Worm (Caenorhabditis elegans): ENCODE results near the gene Y38E10A.33.

Y38E10A.33 gene

DNA sequence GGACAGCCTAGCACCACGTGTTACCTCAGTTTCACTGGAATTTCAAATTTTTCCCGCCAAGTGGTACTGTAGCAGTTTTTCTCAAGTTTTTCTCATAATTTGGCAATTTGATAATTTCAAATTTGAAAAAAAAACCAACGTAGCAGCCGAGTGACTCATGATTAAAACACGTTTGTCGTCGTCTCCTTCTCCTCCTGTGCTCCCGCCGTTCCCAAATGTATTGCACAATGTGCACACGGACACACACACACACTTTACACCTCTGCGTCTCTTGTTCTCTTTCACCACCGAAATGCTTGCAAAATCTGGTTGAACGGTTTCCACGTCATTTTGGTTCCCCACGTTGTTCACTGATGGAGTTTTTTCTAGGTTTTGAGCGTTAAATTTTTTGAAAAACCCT lies 11.9 kb upstream of the Y38E10A.33 start:
- TF ChIP-seq pha-4 (tag; optimal IDR thresholded peaks at IDR 0.05) (peak; percentile 21), hmg-11 (tag; optimal IDR thresholded peaks at IDR 0.05) (no peak), ZK546.5 (tag; optimal IDR thresholded peaks at IDR 0.05) (no peak), nhr-77 (tag; optimal IDR thresholded peaks at IDR 0.05) (no peak), unc-39 (tag; optimal IDR thresholded peaks at IDR 0.05) (no peak), ceh-16 (tag; optimal IDR thresholded peaks at IDR 0.05) (no peak)

DNA sequence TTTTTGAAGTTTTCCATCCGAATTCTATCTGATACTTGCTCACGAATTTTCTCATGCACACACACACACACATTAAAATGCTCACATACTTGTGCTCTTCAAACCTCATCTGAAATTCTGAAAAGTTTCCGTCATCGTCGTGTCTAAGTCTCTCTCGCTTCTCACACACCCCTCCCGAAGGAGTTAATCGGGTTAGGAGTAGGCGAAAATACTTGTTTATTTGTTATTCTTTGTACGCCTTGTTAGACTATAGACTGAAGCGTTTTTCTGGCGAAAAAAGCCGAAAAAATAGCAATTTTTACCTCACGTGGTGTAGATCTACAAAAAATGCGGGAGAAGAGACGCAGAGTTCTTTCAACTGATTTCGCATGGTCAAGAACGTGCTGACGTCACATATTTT lies 11.5 kb upstream of the Y38E10A.33 start:
- TF ChIP-seq aly-2 (tag; optimal IDR thresholded peaks at IDR 0.05) = no peak
- no peak for TF ChIP-seq ztf-4 (tag; optimal IDR thresholded peaks at IDR 0.05)
- TF ChIP-seq fkh-10 (GFP tag; optimal IDR thresholded peaks at IDR 0.05) = no peak
- TF ChIP-seq jun-1 (tag; optimal IDR thresholded peaks at IDR 0.05) = no peak
- no peak for TF ChIP-seq pha-4 (tag; optimal IDR thresholded peaks at IDR 0.05)
- TF ChIP-seq R02D3.7 (tag; optimal IDR thresholded peaks at IDR 0.05) = no peak
- no peak for TF ChIP-seq nhr-23 (tag; optimal IDR thresholded peaks at IDR 0.05)
- TF ChIP-seq nhr-43 (tag; optimal IDR thresholded peaks at IDR 0.05; ENCODE audit: poor library complexity, severe bottlenecking) = no peak
- TF ChIP-seq ceh-9 (tag; optimal IDR thresholded peaks at IDR 0.05) = no peak
- TF ChIP-seq sea-2 (GFP tag; optimal IDR thresholded peaks at IDR 0.05) = no peak

ce11 chrII:12689333-12689732 lies 9.9 kb upstream of the Y38E10A.33 start:
- TF ChIP-seq elt-1 (tag; optimal IDR thresholded peaks at IDR 0.05) = no peak
- TF ChIP-seq aly-2 (tag; optimal IDR thresholded peaks at IDR 0.05) = no peak
- peak; percentile 13 for TF ChIP-seq hmg-11 (tag; optimal IDR thresholded peaks at IDR 0.05)
- no peak for TF ChIP-seq sea-2 (GFP tag; optimal IDR thresholded peaks at IDR 0.05)
- TF ChIP-seq unc-62 (GFP tag; optimal IDR thresholded peaks at IDR 0.05) = no peak
- TF ChIP-seq ceh-16 (tag; optimal IDR thresholded peaks at IDR 0.05) = no peak
- TF ChIP-seq nhr-76 (tag; optimal IDR thresholded peaks at IDR 0.05) = no peak
- TF ChIP-seq elt-3 (tag; optimal IDR thresholded peaks at IDR 0.05) = no peak

- TF ChIP-seq nhr-237 (tag; optimal IDR thresholded peaks at IDR 0.05) = no peak
- TF ChIP-seq elt-2 (tag; optimal IDR thresholded peaks at IDR 0.05) = no peak
- TF ChIP-seq ceh-28 (tag; optimal IDR thresholded peaks at IDR 0.05) = no peak
- no peak for TF ChIP-seq nhr-76 (tag; optimal IDR thresholded peaks at IDR 0.05)
- no peak for TF ChIP-seq aly-2 (tag; optimal IDR thresholded peaks at IDR 0.05)
- no peak for TF ChIP-seq egl-27 (tag; optimal IDR thresholded peaks at IDR 0.05)
- TF ChIP-seq ZK546.5 (tag; optimal IDR thresholded peaks at IDR 0.05) = no peak
- no peak for TF ChIP-seq R02D3.7 (tag; optimal IDR thresholded peaks at IDR 0.05)
- no peak for TF ChIP-seq nhr-67 (tag; optimal IDR thresholded peaks at IDR 0.05)
- no peak for TF ChIP-seq snpc-4 (tag; optimal IDR thresholded peaks at IDR 0.05)
- no peak for TF ChIP-seq lin-15B (tag; optimal IDR thresholded peaks at IDR 0.05)
- no peak for TF ChIP-seq tbx-2 (tag; optimal IDR thresholded peaks at IDR 0.05)
- TF ChIP-seq eor-1 (tag; optimal IDR thresholded peaks at IDR 0.05) = no peak
- no peak for TF ChIP-seq nhr-25 (tag; optimal IDR thresholded peaks at IDR 0.05)
- TF ChIP-seq sea-2 (GFP tag; optimal IDR thresholded peaks at IDR 0.05) = no peak
- no peak for TF ChIP-seq fkh-10 (GFP tag; optimal IDR thresholded peaks at IDR 0.05)
- TF ChIP-seq daf-12 (tag; optimal IDR thresholded peaks at IDR 0.05) = no peak
- TF ChIP-seq fkh-2 (tag; optimal IDR thresholded peaks at IDR 0.05) = no peak
- no peak for TF ChIP-seq elt-1 (tag; optimal IDR thresholded peaks at IDR 0.05)
Measured at ce11 chrII:12678867-12679134, 645 bp downstream of the Y38E10A.33 start, which contains the start of gene Y38E10A.24. Y38E10A.24 (plus strand) TSS chrII:12679035.

DNA sequence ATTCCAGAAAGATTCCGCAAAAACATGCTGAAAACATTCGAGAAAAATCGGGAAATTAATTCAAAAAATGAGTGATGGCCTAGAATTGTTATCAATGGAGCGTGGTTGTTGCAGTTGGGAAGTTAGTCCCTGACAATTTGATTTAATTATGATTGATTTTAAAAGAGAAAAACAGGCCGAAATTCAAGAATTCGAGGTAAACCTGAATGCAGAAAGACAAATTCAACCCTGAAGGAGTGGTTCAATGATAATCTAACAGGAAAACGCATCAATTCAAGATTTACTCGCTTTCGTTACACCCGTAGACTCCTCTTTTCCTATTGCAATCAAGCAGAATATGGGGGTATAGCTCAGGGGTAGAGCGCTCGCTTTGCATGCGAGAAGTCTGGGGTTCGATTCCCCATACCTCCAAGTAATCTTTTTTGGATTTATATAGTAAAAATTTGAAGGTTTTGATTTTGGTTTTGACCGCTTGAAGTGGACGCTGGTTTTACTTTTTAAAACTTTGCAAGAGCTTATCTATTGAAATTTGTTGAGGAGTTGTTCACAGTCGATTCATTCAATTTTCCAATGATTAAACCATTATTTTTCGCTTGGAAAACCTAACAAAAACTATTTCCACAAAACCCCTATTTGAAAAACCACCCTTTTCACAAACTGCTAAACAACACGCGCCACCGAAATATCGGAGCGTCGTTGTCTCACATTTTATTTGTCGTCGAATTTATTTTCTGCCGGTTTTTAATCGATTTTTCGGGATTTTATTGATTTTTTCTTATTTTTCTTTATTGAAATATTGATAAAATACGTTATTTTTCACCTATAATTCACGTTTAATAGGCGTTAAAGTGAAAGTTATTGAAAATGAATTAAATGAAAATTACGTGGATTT lies 1.2 kb downstream of the Y38E10A.33 start:
- TF ChIP-seq nfya-1 (tag; optimal IDR thresholded peaks at IDR 0.05; ENCODE audit: insufficient read depth) (peak; percentile 76), ztf-4 (tag; optimal IDR thresholded peaks at IDR 0.05) (no peak), eor-1 (tag; optimal IDR thresholded peaks at IDR 0.05) (peak in 1 of 2 experiments; percentile 53), nhr-23 (tag; optimal IDR thresholded peaks at IDR 0.05) (peak; percentile 88), lsy-12 (tag; optimal IDR thresholded peaks at IDR 0.05) (peak; percentile 68), nhr-76 (tag; optimal IDR thresholded peaks at IDR 0.05) (no peak), ceh-28 (tag; optimal IDR thresholded peaks at IDR 0.05) (peak; percentile 85), elt-2 (tag; optimal IDR thresholded peaks at IDR 0.05) (peak; percentile 27), nhr-11 (tag; optimal IDR thresholded peaks at IDR 0.05) (peak; percentile 57), skn-1 (tag; optimal IDR thresholded peaks at IDR 0.05) (peak; percentile 21), ceh-16 (tag; optimal IDR thresholded peaks at IDR 0.05) (no peak), R02D3.7 (tag; optimal IDR thresholded peaks at IDR 0.05) (peak; percentile 73), elt-3 (tag; optimal IDR thresholded peaks at IDR 0.05) (peak in 1 of 3 experiments; percentile 17), lin-15B (tag; optimal IDR thresholded peaks at IDR 0.05) (peak; percentile 89), egl-5 (tag; optimal IDR thresholded peaks at IDR 0.05) (no peak), ZK546.5 (tag; optimal IDR thresholded peaks at IDR 0.05) (no peak), pha-4 (tag; optimal IDR thresholded peaks at IDR 0.05) (peak; percentile 87), fkh-10 (GFP tag; optimal IDR thresholded peaks at IDR 0.05) (peak; percentile 42), lin-39 (tag; optimal IDR thresholded peaks at IDR 0.05) (peak; percentile 5), snpc-4 (tag; optimal IDR thresholded peaks at IDR 0.05) (peak; percentile 89), jun-1 (tag; optimal IDR thresholded peaks at IDR 0.05) (peak; percentile 13), nhr-43 (tag; optimal IDR thresholded peaks at IDR 0.05; ENCODE audit: poor library complexity, severe bottlenecking) (peak; percentile 91), pqm-1 (tag; optimal IDR thresholded peaks at IDR 0.05) (peak; percentile 56), hmg-11 (tag; optimal IDR thresholded peaks at IDR 0.05) (peak; percentile 25), nhr-25 (tag; optimal IDR thresholded peaks at IDR 0.05) (peak; percentile 77)
